Worm (Caenorhabditis elegans): ENCODE data around the gene K02F6.8.

K02F6.8 gene

ce11 chrII:2504431-2504928 is 30.4 kb downstream of the K02F6.8 start, which contains the start of gene gbas-1:
Gene gbas-1, plus strand, starts transcription at chrII:2504878.
- TF ChIP-seq lin-15B (tag; optimal IDR thresholded peaks at IDR 0.05) = peak; percentile 63
- TF ChIP-seq nfya-1 (tag; optimal IDR thresholded peaks at IDR 0.05; ENCODE audit: insufficient read depth) = peak; percentile 43
- peak; percentile 24 for TF ChIP-seq hmg-11 (tag; optimal IDR thresholded peaks at IDR 0.05)
- TF ChIP-seq elt-2 (tag; optimal IDR thresholded peaks at IDR 0.05) = peak; percentile 14
- peak; percentile 38 for TF ChIP-seq nhr-23 (tag; optimal IDR thresholded peaks at IDR 0.05)
- peak; percentile 56 for TF ChIP-seq pha-4 (tag; optimal IDR thresholded peaks at IDR 0.05)
- no peak for TF ChIP-seq ceh-16 (tag; optimal IDR thresholded peaks at IDR 0.05)
- no peak for TF ChIP-seq pqm-1 (tag; optimal IDR thresholded peaks at IDR 0.05)

ce11 chrII:2503703-2504430 is 31.0 kb downstream of the K02F6.8 start:
- TF ChIP-seq elt-2 (tag; optimal IDR thresholded peaks at IDR 0.05) (peak; percentile 84), pqm-1 (tag; optimal IDR thresholded peaks at IDR 0.05) (no peak), ceh-28 (tag; optimal IDR thresholded peaks at IDR 0.05) (peak; percentile 19), fos-1 (tag; optimal IDR thresholded peaks at IDR 0.05) (no peak), ceh-16 (tag; optimal IDR thresholded peaks at IDR 0.05) (no peak), ZK546.5 (tag; optimal IDR thresholded peaks at IDR 0.05) (no peak), mdl-1 (tag; optimal IDR thresholded peaks at IDR 0.05) (no peak), nhr-23 (tag; optimal IDR thresholded peaks at IDR 0.05) (no peak), nhr-77 (tag; optimal IDR thresholded peaks at IDR 0.05) (no peak), ztf-11 (tag; optimal IDR thresholded peaks at IDR 0.05) (no peak), unc-39 (tag; optimal IDR thresholded peaks at IDR 0.05) (no peak), mml-1 (tag; optimal IDR thresholded peaks at IDR 0.05) (no peak), elt-1 (tag; optimal IDR thresholded peaks at IDR 0.05) (no peak), sea-2 (GFP tag; optimal IDR thresholded peaks at IDR 0.05) (no peak)

- TF ChIP-seq elt-3 (tag; optimal IDR thresholded peaks at IDR 0.05) (no peak), fkh-2 (tag; optimal IDR thresholded peaks at IDR 0.05) (no peak), unc-39 (tag; optimal IDR thresholded peaks at IDR 0.05) (no peak), fos-1 (tag; optimal IDR thresholded peaks at IDR 0.05) (no peak), lin-15B (tag; optimal IDR thresholded peaks at IDR 0.05) (no peak)
These were observed 46.5 kb downstream of the K02F6.8 start, which contains the start of gene F53G2.1 for ce11 chrII:2488386-2488785. Gene F53G2.1, plus strand, starts transcription at chrII:2488686.

ce11 chrII:2483507-2483906 is 51.3 kb downstream of the K02F6.8 start, which contains the start of gene F53G2.13:
Gene F53G2.13, plus strand, starts transcription at chrII:2483807.
- TF ChIP-seq elt-1 (tag; optimal IDR thresholded peaks at IDR 0.05) = no peak
- no peak for TF ChIP-seq lsy-12 (tag; optimal IDR thresholded peaks at IDR 0.05)
- no peak for TF ChIP-seq fos-1 (tag; optimal IDR thresholded peaks at IDR 0.05)
- TF ChIP-seq mdl-1 (tag; optimal IDR thresholded peaks at IDR 0.05) = no peak
- TF ChIP-seq nhr-25 (tag; optimal IDR thresholded peaks at IDR 0.05) = no peak
- TF ChIP-seq zag-1 (tag; optimal IDR thresholded peaks at IDR 0.05) = no peak
- no peak for TF ChIP-seq ceh-16 (tag; optimal IDR thresholded peaks at IDR 0.05)
- no peak for TF ChIP-seq ZK546.5 (tag; optimal IDR thresholded peaks at IDR 0.05)
- TF ChIP-seq R02D3.7 (tag; optimal IDR thresholded peaks at IDR 0.05) = no peak
- no peak for TF ChIP-seq unc-39 (tag; optimal IDR thresholded peaks at IDR 0.05)
- TF ChIP-seq nhr-76 (tag; optimal IDR thresholded peaks at IDR 0.05) = no peak
- no peak for TF ChIP-seq jun-1 (tag; optimal IDR thresholded peaks at IDR 0.05)
- no peak for TF ChIP-seq pqm-1 (tag; optimal IDR thresholded peaks at IDR 0.05)
- no peak for TF ChIP-seq elt-2 (tag; optimal IDR thresholded peaks at IDR 0.05)
- no peak for TF ChIP-seq tbx-2 (tag; optimal IDR thresholded peaks at IDR 0.05)
